Fruit fly (Drosophila melanogaster) ovary, adult (tissue): ENCODE data around the gene AsnS.

ENCODE experiments used
- CG17801 ChIP-seq: fragments of 200-800 bp; optimal IDR thresholded peaks from 2 replicates; lab custom pipeline; 2019; ENCODE audit warnings: missing biosample characterization, mild to moderate bottlenecking, missing genetic modification characterization, moderate library complexity; ENCODE audit not compliant: partially characterized antibody

Gene AsnS

DNA sequence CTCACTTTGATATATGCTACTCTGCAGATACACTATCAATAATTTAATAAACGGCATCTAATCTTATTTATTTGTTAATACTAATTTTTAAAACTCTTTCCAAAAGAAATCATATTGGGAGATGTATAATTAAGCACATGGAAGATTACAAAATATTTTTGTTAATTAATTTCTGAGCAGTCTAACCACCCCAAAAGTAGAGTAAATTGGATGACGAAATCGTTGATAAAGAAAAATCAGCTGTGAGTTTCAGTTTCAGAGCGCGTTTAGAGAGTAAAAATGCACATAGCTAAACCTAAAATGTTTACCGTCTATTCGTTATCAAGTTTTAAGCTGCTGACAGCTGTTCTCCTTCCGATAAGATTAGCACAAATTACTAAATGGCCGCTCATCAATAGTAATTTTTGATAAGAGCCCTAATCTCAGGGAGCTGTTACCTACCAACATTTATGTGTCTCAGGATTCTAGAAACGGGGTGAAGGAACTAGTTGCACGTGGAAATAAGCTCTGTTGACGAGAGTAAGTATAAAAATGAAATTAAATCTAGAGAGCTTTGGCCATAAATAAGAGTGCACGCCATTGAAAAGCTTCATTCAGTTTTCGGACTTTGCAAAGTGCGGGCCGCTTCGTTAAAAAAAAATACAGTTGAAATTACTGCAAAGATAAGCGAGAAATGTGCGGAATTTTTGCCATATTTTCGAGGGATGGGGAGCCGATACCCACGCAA lies at the start of gene AsnS, which contains the start of gene chb:
TSS of gene AsnS (plus strand) at position 592 of the 727 bp plus-strand sequence.
TSS of gene chb (plus strand) at position 327 of the 727 bp plus-strand sequence.
- TF ChIP-seq CG17801 (GFP tag; lab: Kevin White, UChicago): peak; percentile 93

DNA sequence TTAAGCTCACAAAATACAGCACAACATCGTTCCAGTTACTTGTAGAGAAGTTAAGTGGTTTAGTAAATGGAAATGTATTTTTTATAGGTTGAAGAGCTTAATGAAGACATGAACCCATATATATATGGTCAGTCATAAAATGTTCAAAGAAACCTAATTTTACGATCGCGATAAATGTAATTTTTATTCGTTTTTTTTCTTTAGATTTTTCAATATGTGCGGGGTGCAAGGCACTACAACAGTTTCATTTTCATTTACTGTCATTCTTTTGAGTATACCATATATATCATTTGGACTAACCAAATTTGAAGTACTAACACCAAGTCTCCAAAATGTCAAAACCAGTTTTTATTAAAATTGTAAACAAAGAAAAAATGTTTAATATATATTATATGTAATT lies 49.5 kb upstream of the AsnS start, which contains the start of gene CG33284:
TSS of gene CG33284 (plus strand) at position 301 of the 400 bp plus-strand sequence.
- no peak for TF ChIP-seq CG17801 (GFP tag; lab: Kevin White, UChicago)

DNA sequence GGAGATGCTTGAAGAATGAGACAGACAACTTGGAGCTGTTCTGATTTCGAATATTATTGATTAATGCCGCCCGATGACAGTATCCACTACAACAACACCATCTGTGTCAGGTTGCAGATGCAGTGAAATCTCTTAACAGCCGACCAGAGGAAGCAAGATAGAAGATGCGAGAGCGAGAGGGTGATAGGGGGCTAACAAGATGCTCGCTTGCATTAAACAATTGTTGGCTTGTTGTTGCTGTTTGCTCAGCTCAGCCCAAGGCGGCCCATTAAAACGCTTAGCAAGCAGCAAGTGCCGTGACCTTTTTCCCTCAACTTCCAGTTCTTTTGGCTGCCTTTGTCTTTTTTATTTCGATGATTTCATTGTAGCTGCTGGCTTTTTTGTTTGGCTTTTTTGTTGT lies 43.2 kb upstream of the AsnS start:
- TF ChIP-seq CG17801 (GFP tag; lab: Kevin White, UChicago): no peak

DNA sequence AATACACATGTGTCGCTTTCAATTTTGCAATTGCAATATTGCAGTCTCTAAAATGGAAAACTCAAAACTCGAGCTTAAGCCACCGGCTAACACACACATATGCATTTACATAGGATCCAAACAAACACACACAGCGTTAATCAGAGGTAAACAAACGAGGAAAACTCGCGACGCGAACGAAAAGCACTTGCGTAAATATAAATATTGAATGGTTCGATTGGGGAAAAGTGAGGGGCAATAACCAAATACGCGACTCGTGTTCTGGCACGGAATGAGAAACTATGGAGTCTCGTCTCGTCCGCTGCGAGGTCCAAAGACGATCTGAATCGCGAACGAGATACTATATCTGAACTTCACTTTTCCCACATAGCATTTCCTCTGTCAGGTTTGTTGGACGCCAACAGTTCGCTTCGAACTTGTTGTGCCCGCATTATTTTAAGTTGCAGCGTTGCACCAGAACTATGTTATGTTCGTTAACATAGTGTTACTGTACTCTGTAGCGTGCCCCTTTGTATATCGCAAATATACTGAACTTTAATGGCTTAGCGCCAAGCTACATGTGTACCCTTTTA lies 42.0 kb upstream of the AsnS start, which contains the start of gene ko:
TSS of gene ko (minus strand) at position 321 of the 572 bp plus-strand sequence.
- TF ChIP-seq CG17801 (GFP tag; lab: Kevin White, UChicago): no peak

DNA sequence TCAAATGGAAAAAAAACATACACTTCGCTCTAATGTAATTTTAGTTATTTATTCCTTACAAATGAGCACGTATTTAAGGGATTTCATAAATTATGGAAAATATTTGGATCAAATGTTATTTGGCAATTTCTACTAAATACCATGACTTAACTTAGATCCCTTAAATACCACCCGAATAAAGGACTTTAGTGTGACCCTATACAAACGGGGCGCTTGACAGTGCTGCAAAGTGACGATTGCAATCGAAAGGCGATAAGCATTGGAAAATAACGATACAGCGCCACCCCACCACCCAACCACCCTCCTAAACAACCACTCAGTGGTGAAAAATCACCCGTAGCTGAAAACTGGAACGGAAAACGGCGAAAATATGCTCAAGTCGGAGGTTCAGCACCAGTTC lies 41.5 kb upstream of the AsnS start, which contains the start of gene ICA69:
TSS of gene ICA69 (plus strand) at position 20 of the 400 bp plus-strand sequence.
- TF ChIP-seq CG17801 (GFP tag; lab: Kevin White, UChicago): no peak

DNA sequence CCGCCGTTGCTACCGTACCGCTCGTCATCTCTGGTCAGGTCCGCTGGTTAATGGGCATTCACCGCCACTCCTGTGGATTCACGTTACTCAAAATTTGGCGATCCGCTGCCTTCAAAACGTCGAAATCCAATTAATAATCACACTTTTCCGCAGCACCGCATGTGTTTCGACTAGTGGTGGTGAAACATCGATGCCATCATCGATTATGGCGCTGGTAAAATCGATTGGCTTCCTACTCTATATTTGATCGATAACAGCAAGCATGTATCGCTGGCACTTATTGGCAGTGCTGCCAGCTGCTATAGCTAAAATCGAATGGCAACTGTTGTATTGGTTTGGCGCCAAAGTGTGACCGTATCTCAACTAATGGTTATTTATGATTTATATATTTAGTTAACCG lies 37.1 kb upstream of the AsnS start:
- peak; percentile 42 for TF ChIP-seq CG17801 (GFP tag; lab: Kevin White, UChicago)

DNA sequence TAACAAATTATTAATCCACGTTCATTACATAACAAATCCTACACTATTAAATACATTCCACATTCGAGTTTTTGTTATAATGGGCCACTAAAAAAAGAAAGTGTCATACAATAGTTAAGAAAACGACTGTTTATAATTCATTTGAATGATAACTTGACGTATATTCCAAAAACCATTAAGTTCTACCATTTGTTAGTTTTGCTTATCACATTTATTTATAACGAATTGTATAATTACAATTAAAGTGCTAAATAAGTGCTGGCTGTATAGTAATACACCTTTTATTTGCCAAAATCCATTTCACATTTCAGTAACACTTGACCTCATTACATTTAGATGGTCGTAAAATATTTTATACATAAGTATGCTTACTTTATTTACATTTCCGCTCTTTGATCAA lies 36.7 kb upstream of the AsnS start, which contains the start of gene CG10565:
TSS of gene CG10565 (minus strand) at position 101 of the 400 bp plus-strand sequence.
- TF ChIP-seq CG17801 (GFP tag; lab: Kevin White, UChicago): no peak

DNA sequence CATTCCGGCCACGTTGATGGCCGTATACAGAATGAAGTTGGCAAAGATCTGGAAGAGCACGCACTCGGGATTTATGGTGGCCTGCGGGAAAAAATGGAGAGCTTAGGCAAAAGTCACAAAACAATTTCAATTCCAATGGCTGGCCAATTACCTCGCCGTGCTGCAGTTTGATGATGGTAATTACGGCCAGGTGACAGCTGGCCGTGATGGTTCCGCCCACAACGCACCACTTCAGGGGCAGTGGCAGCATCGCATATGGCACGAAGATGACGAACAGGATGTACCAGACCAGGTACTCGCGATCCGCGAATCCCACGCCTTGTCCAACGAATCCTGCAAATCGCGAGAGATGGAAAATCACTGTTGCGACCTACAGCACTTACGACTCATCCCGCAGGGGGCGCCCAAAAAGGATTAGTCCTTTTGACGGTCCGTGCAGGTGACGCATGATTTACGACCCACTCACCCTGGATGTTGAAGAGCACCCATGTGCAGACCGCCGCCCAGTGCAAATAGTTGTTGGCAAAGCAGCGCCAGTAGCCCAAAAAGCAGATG lies 27.0 kb upstream of the AsnS start:
- TF ChIP-seq CG17801 (GFP tag; lab: Kevin White, UChicago): no peak

DNA sequence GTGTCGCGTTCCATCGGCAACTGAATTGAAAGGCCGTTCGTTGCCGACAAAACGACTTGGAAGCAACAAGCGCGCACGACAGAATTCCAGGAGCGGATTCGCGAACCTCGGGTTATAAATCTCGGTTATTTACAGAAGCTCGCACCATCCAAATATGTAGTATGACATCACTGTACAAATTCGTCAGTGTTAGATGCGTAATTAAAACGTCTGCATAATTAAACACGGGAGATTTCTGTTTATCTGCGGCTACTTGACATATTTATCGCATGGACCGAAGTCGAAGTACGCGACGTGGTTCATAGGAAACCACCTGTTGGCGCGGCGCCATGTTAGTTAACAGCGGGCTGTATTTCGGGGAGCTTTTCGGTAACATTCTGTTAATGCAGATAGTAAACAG lies 1.0 kb upstream of the AsnS start, which contains the start of gene Ac78C:
TSS of gene Ac78C (minus strand) at position 26 of the 400 bp plus-strand sequence.
- peak; percentile 90 for TF ChIP-seq CG17801 (GFP tag; lab: Kevin White, UChicago)

DNA sequence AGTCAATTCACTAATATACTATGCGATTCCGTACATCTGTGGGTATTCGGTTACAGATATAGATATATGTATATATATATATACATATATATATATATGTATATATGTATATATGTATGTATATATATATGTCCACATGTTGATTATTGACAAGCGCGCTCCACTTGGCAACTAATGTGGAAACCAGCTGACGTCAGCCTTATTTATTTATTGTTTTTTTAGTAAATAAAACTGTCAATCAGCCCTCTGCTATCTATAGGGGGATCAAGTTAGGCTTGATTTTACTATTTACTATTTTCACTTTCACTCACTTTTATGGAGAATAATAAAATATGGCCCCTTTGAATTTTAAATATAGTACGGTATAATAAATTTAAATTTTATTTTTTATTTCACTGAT lies 2.0 kb downstream of the AsnS start:
- no peak for TF ChIP-seq CG17801 (GFP tag; lab: Kevin White, UChicago)

DNA sequence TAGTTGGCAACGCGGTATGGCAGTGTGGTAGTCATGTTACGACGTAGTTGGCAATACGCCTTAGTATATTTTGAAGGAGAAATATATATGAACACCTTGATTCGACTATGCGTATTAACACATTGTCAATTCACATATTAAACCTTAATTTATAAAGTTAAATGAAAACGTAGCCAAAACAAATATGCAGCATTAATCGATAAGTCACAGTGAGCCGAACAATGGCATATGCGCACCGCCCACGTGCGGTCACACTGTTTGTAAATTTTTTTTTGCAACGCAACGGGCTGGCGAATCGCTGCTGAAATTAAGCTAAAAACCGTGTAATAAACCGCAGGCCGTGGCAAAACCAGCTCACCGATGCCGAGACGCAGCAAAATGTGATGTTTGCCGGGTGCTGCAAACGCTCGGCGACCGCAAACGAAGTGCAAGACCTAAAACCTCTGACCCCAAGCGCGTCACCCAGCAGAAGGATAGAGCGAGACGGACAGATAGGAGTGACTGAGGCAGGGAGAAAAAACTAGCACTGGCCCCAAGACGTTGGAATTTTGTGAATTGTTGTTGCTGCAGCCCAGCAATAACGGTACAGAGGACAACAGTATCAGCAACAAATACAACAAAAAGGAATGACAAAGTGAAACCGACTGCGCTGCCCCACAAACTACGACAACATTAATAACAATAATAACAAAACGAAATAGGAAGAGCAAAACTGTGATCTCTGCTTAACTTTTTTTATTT lies 2.8 kb downstream of the AsnS start:
- TF ChIP-seq CG17801 (GFP tag; lab: Kevin White, UChicago): no peak

DNA sequence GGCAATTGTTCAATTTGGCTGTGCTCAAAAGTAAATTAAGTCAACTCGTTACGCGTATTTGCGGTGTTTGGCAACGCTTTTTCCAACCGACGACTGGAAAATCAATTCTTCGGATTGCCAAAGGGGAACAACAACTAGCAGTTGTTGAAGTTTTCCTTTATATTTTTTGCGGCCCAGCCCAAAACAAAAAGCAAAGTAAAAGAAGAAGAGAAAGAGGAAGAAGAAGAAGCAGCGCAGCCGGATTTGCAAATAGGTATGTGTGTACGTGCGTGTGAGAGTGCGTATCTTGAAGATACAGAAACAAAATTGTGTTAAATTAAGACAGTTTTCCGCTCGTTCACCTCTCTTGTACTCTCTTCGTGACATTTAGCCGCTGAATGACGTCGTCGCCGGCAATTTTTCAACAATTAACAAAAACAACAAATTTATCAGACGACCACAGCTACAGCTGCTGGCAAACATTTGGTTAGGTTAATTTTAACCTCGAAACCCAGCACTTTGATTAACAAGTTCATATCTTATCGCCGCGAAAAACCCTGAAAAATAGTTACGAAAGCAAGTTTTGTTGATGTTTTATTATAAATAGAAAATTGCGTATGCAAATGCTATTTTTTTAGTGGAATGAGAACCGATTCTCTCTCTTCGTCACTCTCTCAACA lies 3.5 kb downstream of the AsnS start:
- no peak for TF ChIP-seq CG17801 (GFP tag; lab: Kevin White, UChicago)

DNA sequence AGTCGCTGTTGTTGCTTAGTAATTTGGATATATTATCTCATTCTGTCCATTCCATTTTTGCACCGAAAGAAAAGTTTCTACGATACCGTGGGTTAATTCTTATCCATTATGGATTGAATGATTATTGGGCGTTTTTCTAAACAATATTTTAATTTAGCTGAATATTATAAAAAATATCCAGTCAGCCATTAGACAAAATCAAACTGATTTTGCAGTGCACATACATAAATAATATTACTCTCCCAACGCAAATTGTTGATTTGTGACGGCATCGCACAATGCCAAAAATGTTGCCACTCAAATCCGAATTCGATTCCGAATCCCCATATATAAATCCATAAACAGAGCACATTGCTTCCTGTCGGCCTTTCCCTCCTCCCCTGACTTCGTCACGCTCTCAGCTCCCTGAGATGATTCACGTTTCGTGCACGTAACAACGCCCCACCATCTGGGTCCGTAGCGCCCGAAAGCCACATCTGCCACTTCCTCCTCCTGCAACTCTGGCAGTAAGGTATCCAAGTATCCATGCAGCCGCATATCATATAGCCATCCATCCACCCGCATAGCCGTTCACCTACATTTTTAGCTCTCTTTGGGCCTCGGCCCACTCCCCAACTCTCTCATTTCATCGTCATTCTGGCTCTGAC lies 4.1 kb downstream of the AsnS start:
- no peak for TF ChIP-seq CG17801 (GFP tag; lab: Kevin White, UChicago)

DNA sequence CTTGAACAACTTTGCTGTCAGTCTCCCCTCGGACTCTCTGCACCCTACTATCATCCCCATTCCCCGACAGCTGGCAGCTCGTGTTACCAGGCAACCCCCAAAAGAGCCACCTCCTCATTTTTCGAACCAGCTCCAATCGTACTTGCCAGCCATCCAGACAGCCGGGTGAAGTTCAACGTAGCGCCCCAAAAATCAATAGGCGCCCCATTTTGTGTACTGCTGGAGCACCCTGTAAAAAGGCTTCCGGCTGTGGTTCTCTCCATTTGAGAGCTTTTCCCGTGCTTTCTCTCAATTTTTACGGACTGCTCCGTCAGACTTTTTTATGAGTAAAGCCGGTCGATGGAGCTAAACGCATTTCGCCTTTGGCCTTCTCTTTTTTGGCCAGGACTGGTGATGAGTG lies 12.7 kb downstream of the AsnS start:
- no peak for TF ChIP-seq CG17801 (GFP tag; lab: Kevin White, UChicago)
